Worm (Caenorhabditis elegans): ENCODE results near the gene srj-9.

srj-9 gene

ce11 chrV:3452489-3452888, 20.7 kb downstream of the srj-9 start:
- TF ChIP-seq skn-1 (tag; optimal IDR thresholded peaks at IDR 0.05) = no peak
- TF ChIP-seq sem-4 (tag; optimal IDR thresholded peaks at IDR 0.05) = no peak
- TF ChIP-seq nhr-25 (tag; optimal IDR thresholded peaks at IDR 0.05) = no peak
- TF ChIP-seq nhr-129 (tag; optimal IDR thresholded peaks at IDR 0.05) = no peak
- no peak for TF ChIP-seq elt-3 (tag; optimal IDR thresholded peaks at IDR 0.05)

ce11 chrV:3454620-3455019, 22.9 kb downstream of the srj-9 start:
- TF ChIP-seq ama-1 (optimal IDR thresholded peaks at IDR 0.05) (no peak), zag-1 (tag; optimal IDR thresholded peaks at IDR 0.05) (no peak), F13H6.1 (tag; optimal IDR thresholded peaks at IDR 0.05) (no peak), mab-5 (tag; optimal IDR thresholded peaks at IDR 0.05) (no peak), nhr-77 (tag; optimal IDR thresholded peaks at IDR 0.05) (no peak), egl-27 (tag; optimal IDR thresholded peaks at IDR 0.05) (no peak), unc-55 (GFP tag; optimal IDR thresholded peaks at IDR 0.05) (no peak), elt-3 (tag; optimal IDR thresholded peaks at IDR 0.05) (no peak), elt-1 (tag; optimal IDR thresholded peaks at IDR 0.05) (no peak), dmd-4 (tag; optimal IDR thresholded peaks at IDR 0.05) (no peak), nhr-23 (tag; optimal IDR thresholded peaks at IDR 0.05) (no peak), aly-2 (tag; optimal IDR thresholded peaks at IDR 0.05) (no peak), nhr-237 (tag; optimal IDR thresholded peaks at IDR 0.05) (no peak), crh-2 (tag; optimal IDR thresholded peaks at IDR 0.05) (no peak), nhr-21 (tag; optimal IDR thresholded peaks at IDR 0.05) (no peak), ZK546.5 (tag; optimal IDR thresholded peaks at IDR 0.05) (no peak), mbf-1 (tag; optimal IDR thresholded peaks at IDR 0.05) (no peak)

- TF ChIP-seq mab-5 (tag; optimal IDR thresholded peaks at IDR 0.05) (no peak), nhr-10 (tag; optimal IDR thresholded peaks at IDR 0.05) (no peak), nhr-23 (tag; optimal IDR thresholded peaks at IDR 0.05) (no peak), nhr-25 (tag; optimal IDR thresholded peaks at IDR 0.05) (no peak), skn-1 (tag; optimal IDR thresholded peaks at IDR 0.05) (no peak), fos-1 (tag; optimal IDR thresholded peaks at IDR 0.05) (no peak), unc-55 (GFP tag; optimal IDR thresholded peaks at IDR 0.05) (no peak), dmd-4 (tag; optimal IDR thresholded peaks at IDR 0.05) (no peak), F13H6.1 (tag; optimal IDR thresholded peaks at IDR 0.05) (no peak), snpc-4 (tag; optimal IDR thresholded peaks at IDR 0.05) (no peak), ama-1 (optimal IDR thresholded peaks at IDR 0.05) (no peak), sma-3 (GFP tag; optimal IDR thresholded peaks at IDR 0.05) (no peak), ztf-1 (GFP tag; conservative IDR thresholded peaks at IDR 0.05) (no peak), blmp-1 (tag; optimal IDR thresholded peaks at IDR 0.05; ENCODE audit: insufficient read depth) (no peak), alr-1 (tag; optimal IDR thresholded peaks at IDR 0.05) (no peak), ztf-11 (tag; optimal IDR thresholded peaks at IDR 0.05) (no peak)
Measured at ce11 chrV:3455135-3455747, 23.5 kb downstream of the srj-9 start.

- no peak for TF ChIP-seq nhr-10 (tag; optimal IDR thresholded peaks at IDR 0.05)
- no peak for TF ChIP-seq crh-2 (tag; optimal IDR thresholded peaks at IDR 0.05)
- TF ChIP-seq ZK546.5 (tag; optimal IDR thresholded peaks at IDR 0.05) = no peak
- no peak for TF ChIP-seq nhr-25 (tag; optimal IDR thresholded peaks at IDR 0.05)
- TF ChIP-seq skn-1 (tag; optimal IDR thresholded peaks at IDR 0.05) = no peak
- TF ChIP-seq ceh-16 (tag; optimal IDR thresholded peaks at IDR 0.05) = no peak
Measured at ce11 chrV:3459919-3460318, 28.2 kb downstream of the srj-9 start, which contains the start of gene slc-28.2. TSS of gene slc-28.2 (plus strand) at chrV:3460219.

ce11 chrV:3463514-3463913, 31.8 kb downstream of the srj-9 start, which contains the start of gene slc-28.1:
TSS of gene slc-28.1 (plus strand) at chrV:3463814.
- TF ChIP-seq lsy-2 (tag; optimal IDR thresholded peaks at IDR 0.05) (no peak), nhr-237 (tag; optimal IDR thresholded peaks at IDR 0.05) (no peak), nhr-77 (tag; optimal IDR thresholded peaks at IDR 0.05) (no peak), unc-55 (GFP tag; optimal IDR thresholded peaks at IDR 0.05) (no peak), elt-3 (tag; optimal IDR thresholded peaks at IDR 0.05) (no peak), mab-5 (tag; optimal IDR thresholded peaks at IDR 0.05) (no peak), ceh-82 (tag; optimal IDR thresholded peaks at IDR 0.05) (no peak), sma-9 (GFP tag; optimal IDR thresholded peaks at IDR 0.05) (no peak), sma-9 (tag; optimal IDR thresholded peaks at IDR 0.05) (no peak), nhr-12 (tag; optimal IDR thresholded peaks at IDR 0.05) (no peak), sem-4 (tag; optimal IDR thresholded peaks at IDR 0.05) (no peak), dmd-4 (tag; optimal IDR thresholded peaks at IDR 0.05) (no peak), nhr-23 (tag; optimal IDR thresholded peaks at IDR 0.05) (no peak), skn-1 (tag; optimal IDR thresholded peaks at IDR 0.05) (no peak), snpc-4 (tag; optimal IDR thresholded peaks at IDR 0.05) (no peak), ceh-16 (tag; optimal IDR thresholded peaks at IDR 0.05) (no peak)
